Fruit fly (Drosophila melanogaster) whole organism, wandering third instar larva: Measurements from ENCODE around the gene Caper.

Experiments used
- Abd-B ChIP-seq: fragments of >200 bp; optimal IDR thresholded peaks from 2 replicates; lab custom pipeline; 2017; ENCODE audit warnings: missing biosample characterization, missing genetic modification characterization
- Hr78 ChIP-seq: fragments of >200 bp; optimal IDR thresholded peaks from 2 replicates; lab custom pipeline; 2017; ENCODE audit warnings: missing biosample characterization, missing genetic modification characterization
- Hr83 ChIP-seq: fragments of 200-300 bp; sonication (Bioruptor generic); optimal IDR thresholded peaks from 2 replicates; lab custom pipeline; 2016; ENCODE audit warnings: missing biosample characterization, mild to moderate bottlenecking, missing genetic modification characterization, moderate library complexity; ENCODE audit not compliant: poor library complexity, severe bottlenecking
- Sp1 ChIP-seq: fragments of 200-800 bp; sonication (Bioruptor generic); optimal IDR thresholded peaks from 3 replicates; lab custom pipeline; 2019; ENCODE audit warnings: missing biosample characterization, mild to moderate bottlenecking, missing genetic modification characterization, moderate library complexity
- br ChIP-seq: fragments of 200-800 bp; sonication (Bioruptor generic); optimal IDR thresholded peaks from 2 replicates; lab custom pipeline; 2016; ENCODE audit warnings: missing biosample characterization, missing genetic modification characterization
- dl ChIP-seq, 2 experiments: fragments of 175-275, 200-275 bp in 1 of 2; fragments of 200-275 bp in 1 of 2; sonication (Bioruptor generic); optimal IDR thresholded peaks; lab custom pipeline; 2018; ENCODE audit warnings: mild to moderate bottlenecking in 2 of 2, missing biosample characterization in 2 of 2, missing genetic modification characterization in 2 of 2, moderate library complexity in 2 of 2; ENCODE audit not compliant: partially characterized antibody in 2 of 2, insufficient read depth in 1 of 2
- h ChIP-seq: fragments of 200-800 bp; sonication (Bioruptor generic); optimal IDR thresholded peaks from 3 replicates; lab custom pipeline; 2016; ENCODE audit warnings: missing biosample characterization, mild to moderate bottlenecking, missing genetic modification characterization
- psq ChIP-seq: fragments of 200-800 bp; sonication (Bioruptor generic); optimal IDR thresholded peaks from 3 replicates; lab custom pipeline; 2017; ENCODE audit warnings: missing biosample characterization, mild to moderate bottlenecking, missing genetic modification characterization, moderate library complexity
- tai ChIP-seq: sonication (Bioruptor generic); optimal IDR thresholded peaks from 2 replicates; lab custom pipeline; 2016; ENCODE audit warnings: missing biosample characterization, missing genetic modification characterization

dm6 chr2L:7013157-7013556 is 19.4 kb upstream of the Caper start, which contains the start of gene CG43322:
- TF ChIP-seq Abd-B (GFP tag; lab: Kevin White, UChicago) (no peak), psq (no peak), Hr83 (GFP tag; lab: Kevin White, UChicago) (no peak), Hr78 (GFP tag; lab: Kevin White, UChicago) (no peak), dl (GFP tag; optimal IDR thresholded peaks at IDR 0.05; lab: Kevin White, UChicago; ENCODE audit: insufficient read depth in 1 of 2, partially characterized antibody in 2 of 2) (no peak), h (GFP tag; lab: Kevin White, UChicago) (no peak), tai (GFP tag; lab: Kevin White, UChicago) (no peak), br (GFP tag; lab: Kevin White, UChicago) (no peak), Sp1 (GFP tag; lab: Kevin White, UChicago) (no peak)
